Worm (Caenorhabditis elegans) whole organism, young adult: ENCODE data around the gene C05E11.6.

ENCODE experiments used
- B0019.2 ChIP-seq: fragments of 200-800 bp; sonication (Bioruptor generic); conservative IDR thresholded peaks from 2 replicates; pipeline ENCODE4 v1.3.6; 2022; ENCODE audit warnings: missing genetic modification reagents, missing genetic modification characterization, missing compliant biosample characterization
- B0261.1 ChIP-seq: sonication (generic microtip); optimal IDR thresholded peaks from 2 replicates; lab custom pipeline; 2016; ENCODE audit warnings: mild to moderate bottlenecking, missing genetic modification characterization, moderate library complexity, missing compliant biosample characterization
- F37B4.10 ChIP-seq: fragments of 200-800 bp; sonication (Bioruptor generic); IDR thresholded peaks from 2 replicates; pipeline ENCODE4 v1.3.6; 2022; ENCODE audit warnings: missing genetic modification characterization, missing compliant biosample characterization
- F49E8.2 ChIP-seq: sonication (generic microtip); optimal IDR thresholded peaks from 3 replicates; lab custom pipeline; 2017; ENCODE audit warnings: missing genetic modification characterization, mild to moderate bottlenecking, missing compliant biosample characterization, antibody characterized with exemption, moderate library complexity; ENCODE audit not compliant: insufficient read depth
- F52B5.7 ChIP-seq: sonication (generic microtip); optimal IDR thresholded peaks from 2 replicates; lab custom pipeline; 2016; ENCODE audit warnings: mild to moderate bottlenecking, missing genetic modification characterization, missing compliant biosample characterization
- K11D2.4 ChIP-seq: fragments of 200-800 bp; sonication (Bioruptor generic); IDR thresholded peaks from 2 replicates; pipeline ENCODE4 v1.3.6; 2022; ENCODE audit warnings: missing genetic modification reagents, missing genetic modification characterization, missing compliant biosample characterization
- K12H6.12 ChIP-seq: fragments of 200-800 bp; sonication (Bioruptor generic); optimal IDR thresholded peaks from 2 replicates; lab custom pipeline; 2018; ENCODE audit warnings: mild to moderate bottlenecking, missing genetic modification characterization, missing compliant biosample characterization
- Y79H2A.3 ChIP-seq: fragments of 200-800 bp; sonication (Bioruptor generic); conservative IDR thresholded peaks from 2 replicates; pipeline ENCODE4 v1.3.6; 2022; ENCODE audit warnings: missing genetic modification reagents, missing genetic modification characterization, missing compliant biosample characterization
- ama-1 ChIP-seq, 3 experiments: fragments of 150-350 bp in 1 of 3; sonication (generic microtip) in 2 of 3; optimal IDR thresholded peaks; 2 replicates each; lab custom pipeline; 2014 to 2018; ENCODE audit warnings: missing biosample characterization in 2 of 3, missing genetic modification characterization in 2 of 3, missing genetic modification reagents in 2 of 3
- atf-7 ChIP-seq: sonication (generic microtip); optimal IDR thresholded peaks from 2 replicates; lab custom pipeline; 2017; ENCODE audit warnings: mild to moderate bottlenecking, missing genetic modification characterization, missing compliant biosample characterization
- athp-1 ChIP-seq: sonication (generic microtip); optimal IDR thresholded peaks from 2 replicates; lab custom pipeline; 2017; ENCODE audit warnings: mild to moderate bottlenecking, missing genetic modification characterization, missing compliant biosample characterization
- bed-2 ChIP-seq: fragments of 200-800 bp; sonication (Bioruptor generic); IDR thresholded peaks from 2 replicates; pipeline ENCODE4 v1.3.6; 2022; ENCODE audit warnings: missing genetic modification reagents, missing genetic modification characterization, missing compliant biosample characterization
- ccch-3 ChIP-seq: fragments of 200-800 bp; sonication (Bioruptor generic); optimal IDR thresholded peaks from 2 replicates; lab custom pipeline; 2018; ENCODE audit warnings: mild to moderate bottlenecking, missing genetic modification characterization, missing compliant biosample characterization
- cebp-1 ChIP-seq, 2 experiments: fragments of 200-800 bp in 1 of 2; sonication (Bioruptor generic) in 1 of 2; sonication (generic microtip) in 1 of 2; IDR thresholded peaks in 1 of 2; optimal IDR thresholded peaks in 1 of 2; 2 replicates each; pipeline versions ENCODE4 v1.3.6 to Lab custom; 2017 to 2022; ENCODE audit warnings: missing compliant biosample characterization in 2 of 2, missing genetic modification characterization in 2 of 2, mild to moderate bottlenecking in 1 of 2, missing genetic modification reagents in 1 of 2, moderate library complexity in 1 of 2
- ceh-79 ChIP-seq: sonication (generic microtip); optimal IDR thresholded peaks from 2 replicates; lab custom pipeline; 2017; ENCODE audit warnings: mild to moderate bottlenecking, missing genetic modification characterization, missing compliant biosample characterization
- ceh-91 ChIP-seq: fragments of 200-800 bp; sonication (Bioruptor generic); IDR thresholded peaks from 2 replicates; pipeline ENCODE4 v1.3.6; 2022; ENCODE audit warnings: missing genetic modification reagents, missing genetic modification characterization, missing compliant biosample characterization
- chd-7 ChIP-seq: sonication (generic microtip); optimal IDR thresholded peaks from 2 replicates; lab custom pipeline; 2016; ENCODE audit warnings: mild to moderate bottlenecking, missing genetic modification characterization, moderate library complexity, missing compliant biosample characterization
- dox-1 ChIP-seq: fragments of 200-800 bp; sonication (Bioruptor generic); IDR thresholded peaks from 2 replicates; pipeline ENCODE4 v1.3.6; 2022; ENCODE audit warnings: missing genetic modification reagents, missing genetic modification characterization, missing compliant biosample characterization
- egrh-3 ChIP-seq: fragments of 200-800 bp; sonication (Bioruptor generic); IDR thresholded peaks from 2 replicates; pipeline ENCODE4 v1.3.6; 2022; ENCODE audit warnings: missing genetic modification reagents, missing genetic modification characterization, missing compliant biosample characterization
- gei-17 ChIP-seq: fragments of 200-800 bp; sonication (Bioruptor generic); optimal IDR thresholded peaks from 2 replicates; lab custom pipeline; 2018; ENCODE audit warnings: mild to moderate bottlenecking, missing genetic modification characterization, missing compliant biosample characterization
- him-1 ChIP-seq: sonication (generic microtip); optimal IDR thresholded peaks from 2 replicates; lab custom pipeline; 2016; ENCODE audit warnings: missing genotype, missing genetic modification reagents, missing genetic modification characterization, missing compliant biosample characterization
- hmg-1.2 ChIP-seq: fragments of 200-800 bp; sonication (Bioruptor generic); IDR thresholded peaks from 2 replicates; pipeline ENCODE4 v1.3.6; 2022; ENCODE audit warnings: missing genetic modification reagents, missing genetic modification characterization, missing compliant biosample characterization
- lin-35 ChIP-seq, 3 experiments: fragments of 150-350 bp in 2 of 3; sonication (generic microtip) in 1 of 3; optimal IDR thresholded peaks; 2 replicates each; lab custom pipeline; 2014 to 2018; ENCODE audit warnings: missing biosample characterization in 3 of 3, missing genetic modification characterization in 3 of 3, missing genetic modification reagents in 3 of 3
- lin-40 ChIP-seq: sonication (generic microtip); optimal IDR thresholded peaks from 2 replicates; lab custom pipeline; 2016; ENCODE audit warnings: missing genetic modification characterization, mild to moderate bottlenecking, missing compliant biosample characterization, missing genotype, missing genetic modification reagents
- lin-54 ChIP-seq: fragments of 200-800 bp; sonication (Bioruptor generic); optimal IDR thresholded peaks from 2 replicates; lab custom pipeline; 2018; ENCODE audit warnings: mild to moderate bottlenecking, missing genetic modification characterization, missing compliant biosample characterization
- lsl-1 ChIP-seq: fragments of 200-800 bp; sonication (Bioruptor generic); optimal IDR thresholded peaks from 2 replicates; lab custom pipeline; 2018; ENCODE audit warnings: mild to moderate bottlenecking, missing genetic modification characterization, moderate library complexity, missing compliant biosample characterization
- nfya-2 ChIP-seq: fragments of 200-800 bp; sonication (Bioruptor generic); IDR thresholded peaks from 2 replicates; pipeline ENCODE4 v1.3.6; 2022; ENCODE audit warnings: missing genetic modification reagents, missing genetic modification characterization, missing compliant biosample characterization
- nfyb-1 ChIP-seq: fragments of 200-800 bp; sonication (Bioruptor generic); IDR thresholded peaks from 2 replicates; pipeline ENCODE4 v1.3.6; 2022; ENCODE audit warnings: missing genetic modification reagents, missing genetic modification characterization, missing compliant biosample characterization
- nhr-80 ChIP-seq: sonication (generic microtip); optimal IDR thresholded peaks from 2 replicates; lab custom pipeline; 2016; ENCODE audit warnings: missing genetic modification characterization, missing compliant biosample characterization
- pbrm-1 ChIP-seq: fragments of 200-800 bp; sonication (Bioruptor generic); IDR thresholded peaks from 2 replicates; pipeline ENCODE4 v1.3.6; 2022; ENCODE audit warnings: missing genetic modification reagents, missing genetic modification characterization, missing compliant biosample characterization
- rec-8 ChIP-seq, 2 experiments: sonication (generic microtip); optimal IDR thresholded peaks; 2 replicates each; lab custom pipeline; 2016; ENCODE audit warnings: mild to moderate bottlenecking in 2 of 2, missing genetic modification characterization in 2 of 2, missing genetic modification reagents in 2 of 2, missing genotype in 2 of 2, missing biosample characterization in 1 of 2, missing compliant biosample characterization in 1 of 2, moderate library complexity in 1 of 2
- repo-1 ChIP-seq: sonication (generic microtip); optimal IDR thresholded peaks from 2 replicates; lab custom pipeline; 2017; ENCODE audit warnings: mild to moderate bottlenecking, missing genetic modification characterization, missing compliant biosample characterization
- snpc-1.1 ChIP-seq: sonication (generic microtip); optimal IDR thresholded peaks from 2 replicates; lab custom pipeline; 2017; ENCODE audit warnings: missing genetic modification characterization, mild to moderate bottlenecking, missing compliant biosample characterization, antibody characterized with exemption, moderate library complexity, missing genotype, missing genetic modification reagents; ENCODE audit not compliant: insufficient read depth
- snpc-4 ChIP-seq, 5 experiments: fragments of 150-350 bp in 1 of 5; sonication (generic microtip) in 4 of 5; optimal IDR thresholded peaks; 2 replicates each; lab custom pipeline; 2014 to 2018; ENCODE audit warnings: missing genetic modification characterization in 5 of 5, missing biosample characterization in 3 of 5, antibody characterized with exemption in 2 of 5, mild to moderate bottlenecking in 2 of 5, missing compliant biosample characterization in 2 of 5, missing genotype in 2 of 5, moderate library complexity in 2 of 5, missing genetic modification reagents in 1 of 5
- ztf-18 ChIP-seq: sonication (generic microtip); optimal IDR thresholded peaks from 2 replicates; lab custom pipeline; 2016; ENCODE audit warnings: missing genotype, mild to moderate bottlenecking, missing genetic modification characterization, missing compliant biosample characterization
- ztf-26 ChIP-seq: sonication (generic microtip); optimal IDR thresholded peaks from 2 replicates; lab custom pipeline; 2017; ENCODE audit warnings: missing genetic modification characterization, missing compliant biosample characterization
- ztf-3 ChIP-seq: fragments of 200-800 bp; sonication (Bioruptor generic); optimal IDR thresholded peaks from 2 replicates; lab custom pipeline; 2018; ENCODE audit warnings: mild to moderate bottlenecking, missing genetic modification characterization, missing compliant biosample characterization

Gene C05E11.6

DNA sequence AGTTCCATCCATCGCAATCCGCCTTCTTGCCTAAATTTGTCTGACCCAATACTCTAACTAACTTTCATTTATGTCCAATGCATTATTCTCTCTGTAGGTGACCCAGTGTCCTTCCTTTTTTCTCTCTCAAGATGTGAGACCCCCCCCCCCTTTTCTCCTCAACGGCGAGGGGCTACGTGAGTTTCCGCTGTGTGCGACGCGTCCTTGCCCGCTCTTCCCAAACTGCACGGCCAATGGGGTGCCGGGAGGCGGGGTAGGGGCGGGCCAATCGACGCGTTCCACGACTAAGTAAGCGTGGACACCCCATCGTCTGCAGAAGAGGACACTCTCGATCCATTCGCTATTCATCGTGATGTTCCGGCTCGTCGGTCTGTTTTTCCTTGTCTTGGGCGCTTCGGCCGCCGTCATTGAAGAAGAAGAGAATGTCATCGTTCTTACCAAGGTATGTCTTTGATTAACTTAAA, 38.0 kb upstream of the C05E11.6 start, which contains the start of gene pdi-2 (continued):
- TF ChIP-seq K11D2.4 (GFP tag; lab: Robert Waterston, UW) (peak; percentile 74), cebp-1 (GFP tag; IDR thresholded peaks at IDR 0.05; lab: Robert Waterston, UW) (peak; percentile 58; the same call in 1 of the 2 replicates), cebp-1 (tag; optimal IDR thresholded peaks at IDR 0.05; lab: Kevin White, UChicago) (peak; percentile 65), ama-1 (optimal IDR thresholded peaks at IDR 0.05; lab: Kevin White, UChicago) (peak; percentile 85), ama-1 (GFP tag; optimal IDR thresholded peaks at IDR 0.05; lab: Kevin White, UChicago) (no peak), pbrm-1 (GFP tag; lab: Robert Waterston, UW) (peak; percentile 68; the same call in 1 of the 2 replicates), F37B4.10 (GFP tag; lab: Robert Waterston, UW) (no peak), athp-1 (tag; lab: Kevin White, UChicago) (peak; percentile 10), ztf-18 (tag; lab: Kevin White, UChicago) (peak; percentile 10), dox-1 (GFP tag; lab: Robert Waterston, UW) (peak; percentile 82), ccch-3 (GFP tag; lab: Kevin White, UChicago) (no peak), repo-1 (no peak), lin-40 (tag; lab: Kevin White, UChicago) (peak; percentile 50), ceh-91 (GFP tag; lab: Robert Waterston, UW) (no peak), ztf-26 (tag; lab: Kevin White, UChicago) (peak; percentile 75), K12H6.12 (tag; lab: Kevin White, UChicago) (peak; percentile 51), lsl-1 (GFP tag; lab: Kevin White, UChicago) (no peak), F52B5.7 (tag; lab: Kevin White, UChicago) (peak; percentile 35), chd-7 (peak; percentile 74), lin-35 (GFP tag; optimal IDR thresholded peaks at IDR 0.05; lab: Kevin White, UChicago) (peak in 1 of 3 experiments; percentile 44), lin-54 (GFP tag; lab: Kevin White, UChicago) (peak; percentile 28), hmg-1.2 (peak; percentile 35), egrh-3 (GFP tag; lab: Robert Waterston, UW) (peak; percentile 96), nfyb-1 (GFP tag; lab: Robert Waterston, UW) (peak; percentile 100), Y79H2A.3 (no peak), atf-7 (no peak), ceh-79 (tag; lab: Kevin White, UChicago) (peak; percentile 11)
- TF ChIP-seq, all 124 proteins: peak for 37

ce11 chrX:4524844-4525243, 37.1 kb upstream of the C05E11.6 start:
- TF ChIP-seq B0019.2 (GFP tag; lab: Robert Waterston, UW) = no peak
- TF ChIP-seq ztf-3 (GFP tag; lab: Kevin White, UChicago) = no peak
- no peak for TF ChIP-seq bed-2 (GFP tag; lab: Robert Waterston, UW)
- no peak for TF ChIP-seq him-1 (tag; lab: Kevin White, UChicago)
- TF ChIP-seq lin-54 (GFP tag; lab: Kevin White, UChicago) = no peak
- no peak for TF ChIP-seq dox-1 (GFP tag; lab: Robert Waterston, UW)
- no peak for TF ChIP-seq nhr-80 (tag; lab: Kevin White, UChicago)
- no peak for TF ChIP-seq B0261.1 (tag; lab: Kevin White, UChicago)
- no peak for TF ChIP-seq snpc-1.1 (tag; lab: Kevin White, UChicago)
- TF ChIP-seq gei-17 (GFP tag; lab: Kevin White, UChicago) = no peak
- TF ChIP-seq snpc-4 (GFP tag; optimal IDR thresholded peaks at IDR 0.05; lab: Kevin White, UChicago) = no peak
- no peak for TF ChIP-seq snpc-4 (tag; optimal IDR thresholded peaks at IDR 0.05; lab: Kevin White, UChicago)
- no peak for TF ChIP-seq rec-8 (tag; optimal IDR thresholded peaks at IDR 0.05; lab: Kevin White, UChicago)
- no peak for TF ChIP-seq F49E8.2 (tag; lab: Kevin White, UChicago)
- no peak for TF ChIP-seq cebp-1 (GFP tag; IDR thresholded peaks at IDR 0.05; lab: Robert Waterston, UW)
- no peak for TF ChIP-seq cebp-1 (tag; optimal IDR thresholded peaks at IDR 0.05; lab: Kevin White, UChicago)
- no peak for TF ChIP-seq K11D2.4 (GFP tag; lab: Robert Waterston, UW)
- no peak for TF ChIP-seq nfya-2 (GFP tag; lab: Robert Waterston, UW)
